Worm (Caenorhabditis elegans) whole organism, L3 larva: ENCODE data around the gene srt-63.

Experiments
- ZK546.5 ChIP-seq: sonication (generic microtip); optimal IDR thresholded peaks from 2 replicates; lab custom pipeline; 2017; ENCODE audit warnings: missing biosample characterization, missing genetic modification characterization
- aly-2 ChIP-seq: fragments of 150-350 bp; optimal IDR thresholded peaks from 2 replicates; lab custom pipeline; 2014; ENCODE audit warnings: missing biosample characterization, missing genetic modification characterization
- ceh-28 ChIP-seq: fragments of 150-350 bp; optimal IDR thresholded peaks from 2 replicates; lab custom pipeline; 2014; ENCODE audit warnings: missing biosample characterization, missing genetic modification reagents, missing genetic modification characterization
- daf-12 ChIP-seq: fragments of 150-350 bp; optimal IDR thresholded peaks from 2 replicates; lab custom pipeline; 2014; ENCODE audit warnings: missing biosample characterization, missing genetic modification reagents, missing genetic modification characterization
- elt-1 ChIP-seq: fragments of 150-350 bp; optimal IDR thresholded peaks from 2 replicates; lab custom pipeline; 2014; ENCODE audit warnings: missing biosample characterization, missing genetic modification characterization
- elt-3 ChIP-seq, 3 experiments: fragments of 150-350 bp in 1 of 3; sonication (generic microtip) in 2 of 3; optimal IDR thresholded peaks; 2 replicates in 2 of 3; 4 replicates in 1 of 3; lab custom pipeline; 2014 to 2017; ENCODE audit warnings: missing biosample characterization in 3 of 3, missing genetic modification characterization in 3 of 3
- jun-1 ChIP-seq: fragments of 150-350 bp; optimal IDR thresholded peaks from 2 replicates; lab custom pipeline; 2014; ENCODE audit warnings: missing biosample characterization, missing genetic modification reagents, missing genetic modification characterization
- mml-1 ChIP-seq: fragments of 150-350 bp; sonication (generic microtip); optimal IDR thresholded peaks from 3 replicates; lab custom pipeline; 2014; ENCODE audit warnings: missing biosample characterization, missing genetic modification characterization
- nhr-23 ChIP-seq: fragments of 150-350 bp; optimal IDR thresholded peaks from 2 replicates; lab custom pipeline; 2014; ENCODE audit warnings: missing biosample characterization, missing genetic modification reagents, missing genetic modification characterization
- nhr-237 ChIP-seq: fragments of 150-350 bp; optimal IDR thresholded peaks from 2 replicates; lab custom pipeline; 2014; ENCODE audit warnings: missing biosample characterization, missing genetic modification characterization
- nhr-76 ChIP-seq: fragments of 150-350 bp; sonication (generic microtip); optimal IDR thresholded peaks from 5 replicates; lab custom pipeline; 2014; ENCODE audit warnings: missing biosample characterization, missing genetic modification characterization
- pqm-1 ChIP-seq: fragments of 150-350 bp; optimal IDR thresholded peaks from 2 replicates; lab custom pipeline; 2017; ENCODE audit warnings: missing biosample characterization, missing genetic modification characterization, inconsistent platforms
- unc-62 ChIP-seq: fragments of 150-350 bp; sonication (generic microtip); optimal IDR thresholded peaks from 4 replicates; lab custom pipeline; 2014; ENCODE audit warnings: missing biosample characterization, missing genetic modification reagents, missing genetic modification characterization

- TF ChIP-seq nhr-237 (tag; lab: Kevin White, UChicago) (no peak), jun-1 (tag; lab: Kevin White, UChicago) (no peak), mml-1 (tag; lab: Kevin White, UChicago) (no peak), unc-62 (GFP tag; lab: Kevin White, UChicago) (no peak), elt-1 (tag; lab: Kevin White, UChicago) (no peak), pqm-1 (tag; lab: Kevin White, UChicago) (no peak), ZK546.5 (tag; lab: Kevin White, UChicago) (no peak), nhr-76 (tag; lab: Kevin White, UChicago) (no peak), daf-12 (tag; lab: Kevin White, UChicago) (no peak), nhr-23 (tag; lab: Kevin White, UChicago) (no peak), elt-3 (tag; optimal IDR thresholded peaks at IDR 0.05; lab: Kevin White, UChicago) (no peak), aly-2 (tag; lab: Kevin White, UChicago) (no peak), ceh-28 (no peak)
Measured at ce11 chrV:3241175-3241574, 14.8 kb downstream of the srt-63 start, which contains the start of gene srj-11.
